Worm (Caenorhabditis elegans): ENCODE measurements around the gene Y38E10A.34.

Y38E10A.34 gene

DNA sequence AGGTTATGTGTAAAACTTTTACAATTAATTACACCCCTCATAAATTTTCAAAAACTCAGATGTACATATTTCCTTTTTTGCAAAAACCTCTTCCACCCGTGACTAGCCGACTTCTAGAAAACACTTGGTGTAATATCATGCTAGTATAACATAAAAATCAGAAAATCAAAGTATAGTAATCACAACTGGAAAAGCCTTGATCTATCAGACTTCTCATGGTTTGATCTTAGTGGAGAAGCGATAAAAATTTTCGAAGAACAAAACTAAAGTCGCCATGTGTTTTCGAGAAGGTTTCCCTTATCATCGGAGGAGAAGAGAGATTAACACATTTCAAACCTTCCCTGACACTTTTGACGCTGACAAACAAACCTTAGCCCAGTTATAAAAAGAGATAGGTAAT is 2.4 kb upstream of the Y38E10A.34 start, which contains the start of gene nspe-5 (continued):
- peak; percentile 1 for TF ChIP-seq lin-14 (GFP tag; optimal IDR thresholded peaks at IDR 0.05)
- TF ChIP-seq mef-2 (tag; optimal IDR thresholded peaks at IDR 0.05), result no peak
- no peak for TF ChIP-seq nhr-19 (GFP tag; conservative IDR thresholded peaks at IDR 0.05)
- TF ChIP-seq ces-1 (GFP tag; optimal IDR thresholded peaks at IDR 0.05), result no peak
- no peak for TF ChIP-seq C04F5.9 (tag; optimal IDR thresholded peaks at IDR 0.05)
- no peak for TF ChIP-seq ceh-8 (GFP tag; optimal IDR thresholded peaks at IDR 0.05)
- no peak for TF ChIP-seq snpc-4 (tag; optimal IDR thresholded peaks at IDR 0.05)
- TF ChIP-seq nhr-90 (tag; optimal IDR thresholded peaks at IDR 0.05; ENCODE audit: poor library complexity), result no peak
- TF ChIP-seq sox-4 (tag; optimal IDR thresholded peaks at IDR 0.05), result no peak
- TF ChIP-seq nhr-11 (tag; optimal IDR thresholded peaks at IDR 0.05), result no peak
- no peak for TF ChIP-seq jun-1 (tag; optimal IDR thresholded peaks at IDR 0.05)
- no peak for TF ChIP-seq vab-15 (tag; optimal IDR thresholded peaks at IDR 0.05)
- TF ChIP-seq unc-86 (tag; optimal IDR thresholded peaks at IDR 0.05), result no peak
- peak; percentile 34 for TF ChIP-seq nhr-20 (tag; optimal IDR thresholded peaks at IDR 0.05)
- no peak for TF ChIP-seq nhr-28 (tag; optimal IDR thresholded peaks at IDR 0.05)
- TF ChIP-seq aly-2 (tag; optimal IDR thresholded peaks at IDR 0.05), result no peak
- no peak for TF ChIP-seq tbx-2 (tag; optimal IDR thresholded peaks at IDR 0.05)
- no peak for TF ChIP-seq unc-130 (tag; optimal IDR thresholded peaks at IDR 0.05)
- TF ChIP-seq hlh-4 (tag; optimal IDR thresholded peaks at IDR 0.05), result no peak
- no peak for TF ChIP-seq alr-1 (tag; optimal IDR thresholded peaks at IDR 0.05; ENCODE audit: borderline replicate concordance)
- no peak for TF ChIP-seq zip-4 (GFP tag; optimal IDR thresholded peaks at IDR 0.05)
- no peak for TF ChIP-seq nhr-12 (tag; optimal IDR thresholded peaks at IDR 0.05)
- no peak for TF ChIP-seq sptf-1 (tag; optimal IDR thresholded peaks at IDR 0.05)
- no peak for TF ChIP-seq efl-1 (optimal IDR thresholded peaks at IDR 0.05)
- peak in 1 of 2 experiments; percentile 18 for TF ChIP-seq efl-1 (GFP tag; optimal IDR thresholded peaks at IDR 0.05 in 1 of 2)
- no peak for TF ChIP-seq lin-39 (tag; optimal IDR thresholded peaks at IDR 0.05)
- peak; percentile 12 for TF ChIP-seq blmp-1 (tag; optimal IDR thresholded peaks at IDR 0.05)
- no peak for TF ChIP-seq tlp-1 (tag; optimal IDR thresholded peaks at IDR 0.05)

- TF ChIP-seq ztf-11 (tag; optimal IDR thresholded peaks at IDR 0.05), result no peak
- no peak for TF ChIP-seq egl-13 (tag; optimal IDR thresholded peaks at IDR 0.05)
- TF ChIP-seq fkh-4 (tag; optimal IDR thresholded peaks at IDR 0.05; ENCODE audit: borderline replicate concordance), result no peak
- no peak for TF ChIP-seq C04F5.9 (tag; optimal IDR thresholded peaks at IDR 0.05)
Measured at ce11 chrII:12629387-12629786, 1.6 kb upstream of the Y38E10A.34 start, which contains the start of gene Y38E10A.28. TSS of gene Y38E10A.28 (plus strand) at chrII:12629687.

ce11 chrII:12634749-12635318 is 3.8 kb downstream of the Y38E10A.34 start, which contains the start of gene Y38E10A.17:
TSS of gene Y38E10A.17 (minus strand) at chrII:12634799.
- TF ChIP-seq C16A3.4 (tag; optimal IDR thresholded peaks at IDR 0.05) (no peak), nhr-85 (tag) (peak; percentile 67), ceh-63 (GFP tag; optimal IDR thresholded peaks at IDR 0.05) (no peak)

DNA sequence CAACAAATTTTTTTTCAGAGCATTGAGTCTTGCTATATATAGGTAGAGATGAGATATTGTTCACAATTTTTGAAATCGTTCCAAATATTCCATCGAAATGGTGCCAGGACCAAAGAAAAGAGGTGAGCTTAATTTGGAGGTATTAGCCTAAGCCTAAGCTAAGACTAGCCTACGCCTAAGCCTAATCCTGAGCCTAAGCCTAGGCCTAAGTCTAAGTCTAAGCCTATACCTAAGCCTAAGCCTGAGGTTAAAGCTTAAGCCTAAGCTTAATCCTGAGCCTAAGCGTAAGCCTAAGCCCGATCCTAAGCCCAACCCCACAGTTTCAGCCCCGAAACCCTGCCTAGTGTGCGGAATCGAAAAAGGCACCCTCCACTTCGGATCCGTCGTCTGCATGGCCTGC is 5.6 kb downstream of the Y38E10A.34 start, which contains the start of gene nhr-234:
Gene nhr-234 (plus strand): TSS at position 77 of the 400 bp plus-strand sequence.
- no peak for TF ChIP-seq lin-39 (tag; optimal IDR thresholded peaks at IDR 0.05)
- TF ChIP-seq nhr-76 (tag; optimal IDR thresholded peaks at IDR 0.05), result no peak
- TF ChIP-seq F16B12.6 (tag; optimal IDR thresholded peaks at IDR 0.05), result no peak
- TF ChIP-seq nhr-71 (tag; optimal IDR thresholded peaks at IDR 0.05), result no peak
- TF ChIP-seq swsn-7 (tag; optimal IDR thresholded peaks at IDR 0.05), result no peak
- TF ChIP-seq lin-13 (GFP tag; optimal IDR thresholded peaks at IDR 0.05), result no peak
- TF ChIP-seq jun-1 (tag; optimal IDR thresholded peaks at IDR 0.05), result no peak
- no peak for TF ChIP-seq elt-3 (tag; optimal IDR thresholded peaks at IDR 0.05)
- no peak for TF ChIP-seq skn-1 (tag; optimal IDR thresholded peaks at IDR 0.05)
- no peak for TF ChIP-seq ama-1 (optimal IDR thresholded peaks at IDR 0.05)
- TF ChIP-seq tlp-1 (tag; optimal IDR thresholded peaks at IDR 0.05), result no peak
- TF ChIP-seq fkh-8 (tag; optimal IDR thresholded peaks at IDR 0.05), result no peak
- TF ChIP-seq grh-1 (GFP tag; IDR thresholded peaks at IDR 0.05), result no peak
- TF ChIP-seq sup-37 (GFP tag; optimal IDR thresholded peaks at IDR 0.05), result no peak
- no peak for TF ChIP-seq nhr-47 (tag; optimal IDR thresholded peaks at IDR 0.05)
- no peak for TF ChIP-seq nhr-84 (tag; optimal IDR thresholded peaks at IDR 0.05)
- no peak for TF ChIP-seq nhr-20 (tag; optimal IDR thresholded peaks at IDR 0.05)

Data from whole organism, L1 larva.